Worm (Caenorhabditis elegans): ENCODE results near the gene R07E4.1.

The R07E4.1 gene

DNA sequence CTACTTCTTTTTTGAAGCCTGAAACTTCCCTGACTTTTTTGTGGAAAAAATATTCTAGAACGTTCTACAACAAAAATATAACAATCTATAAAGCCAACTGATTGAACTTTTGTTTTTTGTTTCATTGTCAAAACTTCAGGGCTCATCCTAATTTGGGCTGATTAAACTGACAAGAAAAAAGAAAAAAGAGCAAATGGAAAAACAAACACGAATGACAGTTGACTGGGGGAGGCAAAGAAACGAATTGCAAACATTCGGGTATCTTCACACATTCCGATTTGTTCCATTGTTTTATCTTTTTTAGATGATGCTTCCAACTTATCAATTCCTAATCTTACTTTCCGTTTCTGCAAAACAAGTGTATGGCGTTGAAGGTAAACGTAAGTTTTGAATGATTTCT is 23.4 kb upstream of the R07E4.1 start, which contains the start of gene C46F4.3:
Gene C46F4.3 (plus strand): TSS at position 301 of the 400 bp plus-strand sequence.
- TF ChIP-seq aly-2 (tag; optimal IDR thresholded peaks at IDR 0.05), result no peak
- TF ChIP-seq lsy-12 (tag; optimal IDR thresholded peaks at IDR 0.05), result no peak
- TF ChIP-seq lin-39 (tag; optimal IDR thresholded peaks at IDR 0.05), result no peak
- no peak for TF ChIP-seq elt-2 (tag; optimal IDR thresholded peaks at IDR 0.05)
- no peak for TF ChIP-seq nhr-25 (tag; optimal IDR thresholded peaks at IDR 0.05)

DNA sequence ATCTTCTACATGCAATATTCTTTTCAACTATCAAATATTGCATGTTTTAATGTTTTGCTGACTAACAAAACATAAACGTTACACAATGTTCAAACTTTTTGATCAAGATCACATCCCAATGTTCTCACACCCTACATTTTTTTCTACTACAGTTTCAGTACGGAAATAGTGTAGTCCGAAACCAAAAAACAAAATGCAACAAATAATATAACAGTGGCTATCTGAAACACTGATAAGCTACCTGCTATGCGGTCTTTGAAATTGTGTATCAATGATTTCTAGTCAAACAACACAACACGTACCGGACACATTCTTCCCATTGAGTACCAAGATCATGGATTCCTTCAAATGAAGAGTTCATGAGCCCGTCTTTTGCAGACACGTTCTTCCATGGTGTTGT is 17.6 kb upstream of the R07E4.1 start:
- TF ChIP-seq pqm-1 (tag; optimal IDR thresholded peaks at IDR 0.05) (peak; percentile 61), ama-1 (optimal IDR thresholded peaks at IDR 0.05) (peak; percentile 27), R02D3.7 (tag; optimal IDR thresholded peaks at IDR 0.05) (no peak), ceh-82 (tag; optimal IDR thresholded peaks at IDR 0.05) (no peak), nfya-1 (tag; optimal IDR thresholded peaks at IDR 0.05; ENCODE audit: insufficient read depth) (no peak), ceh-9 (tag; optimal IDR thresholded peaks at IDR 0.05) (no peak), nhr-67 (tag; optimal IDR thresholded peaks at IDR 0.05) (no peak), lin-15B (tag; optimal IDR thresholded peaks at IDR 0.05) (no peak), mdl-1 (tag; optimal IDR thresholded peaks at IDR 0.05) (no peak), ceh-28 (tag; optimal IDR thresholded peaks at IDR 0.05) (no peak), ztf-11 (tag; optimal IDR thresholded peaks at IDR 0.05) (no peak), pha-4 (tag; optimal IDR thresholded peaks at IDR 0.05) (no peak)

DNA sequence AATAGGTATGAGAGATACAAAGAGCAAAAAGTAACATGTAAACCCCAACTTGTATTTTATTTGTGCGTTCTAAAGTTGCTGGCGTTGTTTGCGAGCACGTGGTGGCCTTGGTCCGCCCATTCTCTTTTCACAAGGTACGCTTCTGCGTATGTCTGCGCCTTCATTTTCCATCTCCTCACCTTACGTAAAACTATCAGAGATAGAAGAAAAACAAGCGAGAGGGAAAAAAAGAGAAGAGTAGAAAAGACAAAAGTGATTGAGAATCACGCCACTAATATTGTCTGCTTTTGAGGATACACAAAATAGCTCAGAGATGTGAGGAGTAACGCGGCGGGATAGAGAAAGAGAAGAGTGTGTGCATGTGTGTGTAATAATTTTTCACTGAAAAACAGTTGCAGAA is 16.7 kb upstream of the R07E4.1 start:
- TF ChIP-seq pha-4 (tag; optimal IDR thresholded peaks at IDR 0.05), result peak; percentile 61
- TF ChIP-seq lin-15B (tag; optimal IDR thresholded peaks at IDR 0.05), result no peak
- TF ChIP-seq egl-27 (tag; optimal IDR thresholded peaks at IDR 0.05), result no peak
- TF ChIP-seq ztf-4 (tag; optimal IDR thresholded peaks at IDR 0.05), result no peak
- TF ChIP-seq mml-1 (tag; optimal IDR thresholded peaks at IDR 0.05), result no peak
- TF ChIP-seq daf-12 (tag; optimal IDR thresholded peaks at IDR 0.05), result no peak
- peak; percentile 43 for TF ChIP-seq nhr-23 (tag; optimal IDR thresholded peaks at IDR 0.05)
- TF ChIP-seq hmg-11 (tag; optimal IDR thresholded peaks at IDR 0.05), result no peak
- no peak for TF ChIP-seq elt-1 (tag; optimal IDR thresholded peaks at IDR 0.05)
- TF ChIP-seq snpc-4 (tag; optimal IDR thresholded peaks at IDR 0.05), result peak; percentile 6
- TF ChIP-seq nhr-12 (tag; optimal IDR thresholded peaks at IDR 0.05), result no peak
- TF ChIP-seq mdl-1 (tag; optimal IDR thresholded peaks at IDR 0.05), result peak; percentile 29
- TF ChIP-seq pqm-1 (tag; optimal IDR thresholded peaks at IDR 0.05), result no peak
- no peak for TF ChIP-seq lin-39 (tag; optimal IDR thresholded peaks at IDR 0.05)
- no peak for TF ChIP-seq elt-3 (tag; optimal IDR thresholded peaks at IDR 0.05)
- no peak for TF ChIP-seq unc-39 (tag; optimal IDR thresholded peaks at IDR 0.05)
- TF ChIP-seq nhr-25 (tag; optimal IDR thresholded peaks at IDR 0.05), result peak; percentile 17
- TF ChIP-seq nhr-237 (tag; optimal IDR thresholded peaks at IDR 0.05), result no peak
- no peak for TF ChIP-seq jun-1 (tag; optimal IDR thresholded peaks at IDR 0.05)
- no peak for TF ChIP-seq ztf-11 (tag; optimal IDR thresholded peaks at IDR 0.05)
- TF ChIP-seq lsy-12 (tag; optimal IDR thresholded peaks at IDR 0.05), result no peak
- TF ChIP-seq zag-1 (tag; optimal IDR thresholded peaks at IDR 0.05), result no peak
- no peak for TF ChIP-seq ceh-28 (tag; optimal IDR thresholded peaks at IDR 0.05)
- peak; percentile 23 for TF ChIP-seq nhr-11 (tag; optimal IDR thresholded peaks at IDR 0.05)
- no peak for TF ChIP-seq elt-2 (tag; optimal IDR thresholded peaks at IDR 0.05)
- TF ChIP-seq R02D3.7 (tag; optimal IDR thresholded peaks at IDR 0.05), result no peak
- no peak for TF ChIP-seq egl-5 (tag; optimal IDR thresholded peaks at IDR 0.05)
- no peak for TF ChIP-seq ceh-16 (tag; optimal IDR thresholded peaks at IDR 0.05)
- peak; percentile 24 for TF ChIP-seq ama-1 (optimal IDR thresholded peaks at IDR 0.05)
- TF ChIP-seq ceh-9 (tag; optimal IDR thresholded peaks at IDR 0.05), result no peak
- peak; percentile 36 for TF ChIP-seq nhr-43 (tag; optimal IDR thresholded peaks at IDR 0.05; ENCODE audit: poor library complexity, severe bottlenecking)
- TF ChIP-seq eor-1 (tag; optimal IDR thresholded peaks at IDR 0.05), result no peak
- TF ChIP-seq ZK546.5 (tag; optimal IDR thresholded peaks at IDR 0.05), result no peak
- TF ChIP-seq nhr-67 (tag; optimal IDR thresholded peaks at IDR 0.05), result no peak
- TF ChIP-seq nhr-28 (tag; optimal IDR thresholded peaks at IDR 0.05), result no peak
- peak; percentile 20 for TF ChIP-seq nfya-1 (tag; optimal IDR thresholded peaks at IDR 0.05; ENCODE audit: insufficient read depth)
- no peak for TF ChIP-seq ceh-82 (tag; optimal IDR thresholded peaks at IDR 0.05)
- no peak for TF ChIP-seq fos-1 (tag; optimal IDR thresholded peaks at IDR 0.05)
- no peak for TF ChIP-seq skn-1 (tag; optimal IDR thresholded peaks at IDR 0.05)
- TF ChIP-seq nhr-76 (tag; optimal IDR thresholded peaks at IDR 0.05), result no peak
- TF ChIP-seq sea-2 (GFP tag; optimal IDR thresholded peaks at IDR 0.05), result no peak
- no peak for TF ChIP-seq fkh-10 (GFP tag; optimal IDR thresholded peaks at IDR 0.05)
- TF ChIP-seq tbx-2 (tag; optimal IDR thresholded peaks at IDR 0.05), result no peak
- no peak for TF ChIP-seq nhr-77 (tag; optimal IDR thresholded peaks at IDR 0.05)
- no peak for TF ChIP-seq fkh-2 (tag; optimal IDR thresholded peaks at IDR 0.05)
- no peak for TF ChIP-seq unc-62 (GFP tag; optimal IDR thresholded peaks at IDR 0.05)
- no peak for TF ChIP-seq aly-2 (tag; optimal IDR thresholded peaks at IDR 0.05)

Measured in whole organism, L3 larva.